Worm (Caenorhabditis elegans): ENCODE data around the gene E04F6.10.
A peak's percentile ranks its signal among the peaks of the same experiment; 100 is the strongest.

E04F6.10 gene

ce11 chrII:7224074-7224473 is 7.1 kb upstream of the E04F6.10 start:
- TF ChIP-seq nhr-77 (tag; optimal IDR thresholded peaks at IDR 0.05) (no peak), sox-4 (tag; optimal IDR thresholded peaks at IDR 0.05) (no peak), rnt-1 (tag; optimal IDR thresholded peaks at IDR 0.05) (no peak), ama-1 (optimal IDR thresholded peaks at IDR 0.05) (no peak), ets-5 (GFP tag; IDR thresholded peaks at IDR 0.05) (no peak), Y116A8C.19 (tag; optimal IDR thresholded peaks at IDR 0.05; ENCODE audit: borderline replicate concordance) (no peak), elt-2 (tag; optimal IDR thresholded peaks at IDR 0.05) (no peak)

ce11 chrII:7212059-7212458 is 4.9 kb downstream of the E04F6.10 start, which contains the start of gene E04F6.9:
Gene E04F6.9, minus strand, starts transcription at chrII:7212159.
- TF ChIP-seq elt-3 (tag; optimal IDR thresholded peaks at IDR 0.05) (no peak), jun-1 (tag; optimal IDR thresholded peaks at IDR 0.05) (no peak), lin-15B (tag; optimal IDR thresholded peaks at IDR 0.05) (no peak), lin-39 (tag; optimal IDR thresholded peaks at IDR 0.05) (no peak), nhr-28 (tag; optimal IDR thresholded peaks at IDR 0.05) (no peak), pax-3 (tag; optimal IDR thresholded peaks at IDR 0.05) (no peak), sptf-1 (tag; optimal IDR thresholded peaks at IDR 0.05) (no peak), C04F5.9 (tag; optimal IDR thresholded peaks at IDR 0.05) (no peak), pqm-1 (tag; optimal IDR thresholded peaks at IDR 0.05) (no peak), efl-1 (optimal IDR thresholded peaks at IDR 0.05) (no peak), efl-1 (GFP tag; optimal IDR thresholded peaks at IDR 0.05 in 1 of 2) (no peak), vab-15 (tag; optimal IDR thresholded peaks at IDR 0.05) (no peak)

- TF ChIP-seq aha-1 (tag; optimal IDR thresholded peaks at IDR 0.05) (no peak), aly-2 (tag; optimal IDR thresholded peaks at IDR 0.05) (no peak), Y116A8C.19 (tag; optimal IDR thresholded peaks at IDR 0.05; ENCODE audit: borderline replicate concordance) (no peak), lin-14 (GFP tag; optimal IDR thresholded peaks at IDR 0.05) (peak; percentile 45), nhr-28 (tag; optimal IDR thresholded peaks at IDR 0.05) (no peak), rnt-1 (tag; optimal IDR thresholded peaks at IDR 0.05) (peak; percentile 14), vab-15 (tag; optimal IDR thresholded peaks at IDR 0.05) (no peak), mdl-1 (tag; optimal IDR thresholded peaks at IDR 0.05) (no peak), lin-39 (tag; optimal IDR thresholded peaks at IDR 0.05) (no peak), blmp-1 (tag; optimal IDR thresholded peaks at IDR 0.05) (no peak), fkh-8 (tag; optimal IDR thresholded peaks at IDR 0.05) (no peak), ama-1 (optimal IDR thresholded peaks at IDR 0.05) (no peak), lir-3 (tag; optimal IDR thresholded peaks at IDR 0.05; ENCODE audit: poor library complexity) (peak; percentile 45), grh-1 (GFP tag; IDR thresholded peaks at IDR 0.05) (no peak)
These were observed 5.7 kb downstream of the E04F6.10 start, which contains the start of gene E04F6.8 for ce11 chrII:7211280-7211679. Gene E04F6.8, minus strand, starts transcription at chrII:7211380.

ce11 chrII:7210187-7210586 is 6.8 kb downstream of the E04F6.10 start, which contains the start of gene E04F6.15:
Gene E04F6.15, minus strand, starts transcription at chrII:7210287.
- no peak for TF ChIP-seq tbx-2 (tag; optimal IDR thresholded peaks at IDR 0.05)
- TF ChIP-seq C16A3.4 (tag; optimal IDR thresholded peaks at IDR 0.05), result no peak
- no peak for TF ChIP-seq efl-3 (GFP tag; optimal IDR thresholded peaks at IDR 0.05)
- no peak for TF ChIP-seq C04F5.9 (tag; optimal IDR thresholded peaks at IDR 0.05)
- TF ChIP-seq nhr-237 (tag; optimal IDR thresholded peaks at IDR 0.05), result no peak
- TF ChIP-seq lin-13 (GFP tag; optimal IDR thresholded peaks at IDR 0.05), result no peak
- no peak for TF ChIP-seq ceh-8 (GFP tag; optimal IDR thresholded peaks at IDR 0.05)
- no peak for TF ChIP-seq rnt-1 (tag; optimal IDR thresholded peaks at IDR 0.05)
- TF ChIP-seq hlh-17 (GFP tag; optimal IDR thresholded peaks at IDR 0.05; ENCODE audit: borderline replicate concordance), result no peak
- TF ChIP-seq ztf-4 (tag; optimal IDR thresholded peaks at IDR 0.05), result no peak
- no peak for TF ChIP-seq egl-27 (tag; optimal IDR thresholded peaks at IDR 0.05)
- TF ChIP-seq mef-2 (tag; optimal IDR thresholded peaks at IDR 0.05), result no peak
- TF ChIP-seq nhr-90 (tag; optimal IDR thresholded peaks at IDR 0.05; ENCODE audit: poor library complexity), result no peak
- no peak for TF ChIP-seq nhr-28 (tag; optimal IDR thresholded peaks at IDR 0.05)
- TF ChIP-seq sptf-1 (tag; optimal IDR thresholded peaks at IDR 0.05), result no peak
- TF ChIP-seq mdl-1 (tag; optimal IDR thresholded peaks at IDR 0.05), result no peak
- TF ChIP-seq mab-9 (GFP tag; IDR thresholded peaks at IDR 0.05), result no peak
- no peak for TF ChIP-seq ceh-88 (GFP tag; IDR thresholded peaks at IDR 0.05)
- no peak for TF ChIP-seq ets-5 (GFP tag; IDR thresholded peaks at IDR 0.05)
- TF ChIP-seq ztf-11 (tag; optimal IDR thresholded peaks at IDR 0.05), result no peak

Data from whole organism, L1 larva.